Fruit fly (Drosophila melanogaster) whole organism, wandering third instar larva: ENCODE results near the gene Shal.

Experiments used
- CG32264 ChIP-seq: fragments of 200-800 bp; sonication (Bioruptor generic); optimal IDR thresholded peaks from 2 replicates; lab custom pipeline; 2016; ENCODE audit warnings: missing biosample characterization, missing genetic modification characterization
- CG9705 ChIP-seq: fragments of 200-800 bp; sonication (Bioruptor generic); optimal IDR thresholded peaks from 2 replicates; lab custom pipeline; 2018; ENCODE audit warnings: missing biosample characterization, mild to moderate bottlenecking, missing genetic modification characterization
- Dfd ChIP-seq: fragments of >200 bp; optimal IDR thresholded peaks from 2 replicates; lab custom pipeline; 2017; ENCODE audit warnings: missing biosample characterization, missing genetic modification characterization
- Dif ChIP-seq: fragments of 200-275, 200-300 bp; sonication (Bioruptor generic); optimal IDR thresholded peaks from 2 replicates; lab custom pipeline; 2018; ENCODE audit warnings: missing biosample characterization, missing genetic modification characterization; ENCODE audit not compliant: partially characterized antibody
- GATAd ChIP-seq: sonication (Bioruptor generic); optimal IDR thresholded peaks from 2 replicates; lab custom pipeline; 2016; ENCODE audit warnings: missing biosample characterization, missing genetic modification characterization
- Hr83 ChIP-seq: fragments of 200-300 bp; sonication (Bioruptor generic); optimal IDR thresholded peaks from 2 replicates; lab custom pipeline; 2016; ENCODE audit warnings: missing biosample characterization, mild to moderate bottlenecking, missing genetic modification characterization, moderate library complexity; ENCODE audit not compliant: poor library complexity, severe bottlenecking
- OdsH ChIP-seq: fragments of 200-800 bp; sonication (Bioruptor generic); optimal IDR thresholded peaks from 2 replicates; lab custom pipeline; 2016; ENCODE audit warnings: missing biosample characterization, mild to moderate bottlenecking, missing genetic modification characterization
- Vsx2 ChIP-seq: fragments of 200-300, 225-300 bp; sonication (Bioruptor generic); optimal IDR thresholded peaks from 2 replicates; lab custom pipeline; 2018; ENCODE audit warnings: missing biosample characterization, missing genetic modification characterization; ENCODE audit not compliant: partially characterized antibody
- br ChIP-seq: fragments of 200-800 bp; sonication (Bioruptor generic); optimal IDR thresholded peaks from 2 replicates; lab custom pipeline; 2016; ENCODE audit warnings: missing biosample characterization, missing genetic modification characterization
- dmrt93B ChIP-seq: fragments of 200-800 bp; sonication (Bioruptor generic); optimal IDR thresholded peaks from 2 replicates; lab custom pipeline; 2018; ENCODE audit warnings: missing biosample characterization, mild to moderate bottlenecking, missing genetic modification characterization
- foxo ChIP-seq, 2 experiments: fragments of 200-800 bp; sonication (Bioruptor generic); optimal IDR thresholded peaks; 2 replicates in 1 of 2; 3 replicates in 1 of 2; lab custom pipeline; 2016 to 2017; ENCODE audit warnings: missing biosample characterization in 2 of 2, missing genetic modification characterization in 2 of 2
- lola ChIP-seq: fragments of >200 bp; optimal IDR thresholded peaks from 2 replicates; lab custom pipeline; 2017; ENCODE audit warnings: missing biosample characterization, missing genetic modification characterization
- pan ChIP-seq: fragments of >200 bp; optimal IDR thresholded peaks from 2 replicates; lab custom pipeline; 2017
- psq ChIP-seq: fragments of 200-800 bp; sonication (Bioruptor generic); optimal IDR thresholded peaks from 3 replicates; lab custom pipeline; 2017; ENCODE audit warnings: missing biosample characterization, mild to moderate bottlenecking, missing genetic modification characterization, moderate library complexity

- TF ChIP-seq psq (GFP tag; lab: Kevin White, UChicago) = no peak
- TF ChIP-seq br = no peak
- no peak for TF ChIP-seq Dif (GFP tag; lab: Kevin White, UChicago)
- no peak for TF ChIP-seq lola (GFP tag; lab: Kevin White, UChicago)
- TF ChIP-seq Hr83 (GFP tag; lab: Kevin White, UChicago) = no peak
- no peak for TF ChIP-seq CG9705 (GFP tag; lab: Kevin White, UChicago)
- TF ChIP-seq dmrt93B (GFP tag; lab: Kevin White, UChicago) = no peak
- no peak for TF ChIP-seq Vsx2 (GFP tag; lab: Kevin White, UChicago)
- no peak for TF ChIP-seq foxo (GFP tag; optimal IDR thresholded peaks at IDR 0.05; lab: Kevin White, UChicago)
- TF ChIP-seq Dfd (GFP tag; lab: Kevin White, UChicago) = no peak
- TF ChIP-seq GATAd (GFP tag; lab: Kevin White, UChicago) = no peak
- no peak for TF ChIP-seq pan
- no peak for TF ChIP-seq OdsH (GFP tag; lab: Kevin White, UChicago)
- no peak for TF ChIP-seq CG32264
Measured at dm6 chr3L:19544810-19545209, 39.6 kb downstream of the Shal start, which contains the start of the genes CG46435 and Rcd7.
